Worm (Caenorhabditis elegans) whole organism, young adult: Measurements from ENCODE around the gene otpl-1.

Source experiments
- F33H1.4 ChIP-seq: fragments of 200-800 bp; sonication (Bioruptor generic); IDR thresholded peaks from 2 replicates; pipeline ENCODE4 v1.3.6; 2022; ENCODE audit warnings: missing genetic modification reagents, missing genetic modification characterization, missing compliant biosample characterization
- F39B2.1 ChIP-seq: fragments of 200-800 bp; sonication (Bioruptor generic); IDR thresholded peaks from 2 replicates; pipeline ENCODE4 v1.3.6; 2022; ENCODE audit warnings: missing genetic modification reagents, missing genetic modification characterization, missing compliant biosample characterization
- F55B11.4 ChIP-seq: sonication (generic microtip); optimal IDR thresholded peaks from 2 replicates; lab custom pipeline; 2016; ENCODE audit warnings: missing compliant biosample characterization, missing genetic modification characterization, borderline replicate concordance; ENCODE audit not compliant: insufficient read depth
- Y53F4B.3 ChIP-seq: fragments of 200-800 bp; sonication (Bioruptor generic); IDR thresholded peaks from 2 replicates; pipeline ENCODE4 v1.3.6; 2022; ENCODE audit warnings: missing genetic modification reagents, missing genetic modification characterization, missing compliant biosample characterization
- Y67H2A.10 ChIP-seq: fragments of 200-800 bp; sonication (Bioruptor generic); conservative IDR thresholded peaks from 2 replicates; pipeline ENCODE4 v1.3.6; 2022; ENCODE audit warnings: missing genetic modification reagents, missing genetic modification characterization, missing compliant biosample characterization
- Y79H2A.3 ChIP-seq: fragments of 200-800 bp; sonication (Bioruptor generic); conservative IDR thresholded peaks from 2 replicates; pipeline ENCODE4 v1.3.6; 2022; ENCODE audit warnings: missing genetic modification reagents, missing genetic modification characterization, missing compliant biosample characterization
- akir-1 ChIP-seq: fragments of 200-800 bp; sonication (Bioruptor generic); optimal IDR thresholded peaks from 2 replicates; lab custom pipeline; 2018; ENCODE audit warnings: mild to moderate bottlenecking, missing genetic modification characterization, moderate library complexity, missing compliant biosample characterization
- cebp-1 ChIP-seq, 2 experiments: fragments of 200-800 bp in 1 of 2; sonication (Bioruptor generic) in 1 of 2; sonication (generic microtip) in 1 of 2; IDR thresholded peaks in 1 of 2; optimal IDR thresholded peaks in 1 of 2; 2 replicates each; pipeline versions ENCODE4 v1.3.6 to Lab custom; 2017 to 2022; ENCODE audit warnings: missing compliant biosample characterization in 2 of 2, missing genetic modification characterization in 2 of 2, mild to moderate bottlenecking in 1 of 2, missing genetic modification reagents in 1 of 2, moderate library complexity in 1 of 2
- ceh-27 ChIP-seq: fragments of 200-800 bp; sonication (Bioruptor generic); optimal IDR thresholded peaks from 2 replicates; lab custom pipeline; 2018; ENCODE audit warnings: mild to moderate bottlenecking, missing genetic modification characterization, moderate library complexity, missing compliant biosample characterization
- ceh-91 ChIP-seq: fragments of 200-800 bp; sonication (Bioruptor generic); IDR thresholded peaks from 2 replicates; pipeline ENCODE4 v1.3.6; 2022; ENCODE audit warnings: missing genetic modification reagents, missing genetic modification characterization, missing compliant biosample characterization
- dox-1 ChIP-seq: fragments of 200-800 bp; sonication (Bioruptor generic); IDR thresholded peaks from 2 replicates; pipeline ENCODE4 v1.3.6; 2022; ENCODE audit warnings: missing genetic modification reagents, missing genetic modification characterization, missing compliant biosample characterization
- dpff-1 ChIP-seq: sonication (generic microtip); optimal IDR thresholded peaks from 2 replicates; lab custom pipeline; 2017; ENCODE audit warnings: mild to moderate bottlenecking, missing genetic modification characterization, missing compliant biosample characterization
- efl-1 ChIP-seq: fragments of 150-350 bp; optimal IDR thresholded peaks from 2 replicates; lab custom pipeline; 2014; ENCODE audit warnings: missing biosample characterization, missing genetic modification reagents, missing genetic modification characterization
- egrh-3 ChIP-seq: fragments of 200-800 bp; sonication (Bioruptor generic); IDR thresholded peaks from 2 replicates; pipeline ENCODE4 v1.3.6; 2022; ENCODE audit warnings: missing genetic modification reagents, missing genetic modification characterization, missing compliant biosample characterization
- ets-4 ChIP-seq: fragments of 200-800 bp; sonication (Bioruptor generic); optimal IDR thresholded peaks from 2 replicates; lab custom pipeline; 2018; ENCODE audit warnings: mild to moderate bottlenecking, missing genetic modification characterization, missing compliant biosample characterization
- him-1 ChIP-seq: sonication (generic microtip); optimal IDR thresholded peaks from 2 replicates; lab custom pipeline; 2016; ENCODE audit warnings: missing genotype, missing genetic modification reagents, missing genetic modification characterization, missing compliant biosample characterization
- hmg-1.2 ChIP-seq: fragments of 200-800 bp; sonication (Bioruptor generic); IDR thresholded peaks from 2 replicates; pipeline ENCODE4 v1.3.6; 2022; ENCODE audit warnings: missing genetic modification reagents, missing genetic modification characterization, missing compliant biosample characterization
- hmg-20 ChIP-seq: fragments of 200-800 bp; sonication (Bioruptor generic); IDR thresholded peaks from 2 replicates; pipeline ENCODE4 v1.3.6; 2022; ENCODE audit warnings: missing genetic modification reagents, missing genetic modification characterization, missing compliant biosample characterization
- lin-54 ChIP-seq: fragments of 200-800 bp; sonication (Bioruptor generic); optimal IDR thresholded peaks from 2 replicates; lab custom pipeline; 2018; ENCODE audit warnings: mild to moderate bottlenecking, missing genetic modification characterization, missing compliant biosample characterization
- lir-1 ChIP-seq: fragments of 200-800 bp; sonication (Bioruptor generic); conservative IDR thresholded peaks from 2 replicates; pipeline ENCODE4 v1.3.6; 2022; ENCODE audit warnings: missing genetic modification reagents, missing genetic modification characterization, missing compliant biosample characterization
- madf-8 ChIP-seq: fragments of 200-800 bp; sonication (Bioruptor generic); conservative IDR thresholded peaks from 2 replicates; pipeline ENCODE4 v1.3.6; 2022; ENCODE audit warnings: missing genetic modification reagents, missing genetic modification characterization, missing compliant biosample characterization
- mcd-1 ChIP-seq: fragments of 200-800 bp; sonication (Bioruptor generic); IDR thresholded peaks from 2 replicates; pipeline ENCODE4 v1.3.6; 2022; ENCODE audit warnings: missing genetic modification reagents, missing genetic modification characterization, missing compliant biosample characterization
- mes-4 ChIP-seq: sonication (generic microtip); optimal IDR thresholded peaks from 2 replicates; lab custom pipeline; 2016; ENCODE audit warnings: missing genotype, missing genetic modification characterization, missing compliant biosample characterization
- mxl-1 ChIP-seq: sonication (generic microtip); optimal IDR thresholded peaks from 2 replicates; lab custom pipeline; 2016; ENCODE audit warnings: missing genetic modification characterization, missing compliant biosample characterization
- nfya-1 ChIP-seq: sonication (generic microtip); optimal IDR thresholded peaks from 2 replicates; lab custom pipeline; 2017; ENCODE audit warnings: antibody characterized with exemption, missing compliant biosample characterization, missing genetic modification characterization, borderline replicate concordance; ENCODE audit not compliant: insufficient read depth
- nhr-120 ChIP-seq: fragments of 200-800 bp; sonication (Bioruptor generic); IDR thresholded peaks from 2 replicates; pipeline ENCODE4 v1.3.6; 2022; ENCODE audit warnings: missing genetic modification characterization, missing compliant biosample characterization
- sdz-38 ChIP-seq: sonication (generic microtip); optimal IDR thresholded peaks from 2 replicates; lab custom pipeline; 2016; ENCODE audit warnings: missing genotype, missing genetic modification characterization, missing compliant biosample characterization
- sea-2 ChIP-seq: fragments of 200-800 bp; sonication (Bioruptor generic); IDR thresholded peaks from 2 replicates; pipeline ENCODE4 v1.3.6; 2022; ENCODE audit warnings: missing genetic modification characterization, missing compliant biosample characterization
- somi-1 ChIP-seq: fragments of 200-800 bp; sonication (Bioruptor generic); optimal IDR thresholded peaks from 2 replicates; lab custom pipeline; 2018; ENCODE audit warnings: mild to moderate bottlenecking, missing genetic modification characterization, missing compliant biosample characterization
- zfh-2 ChIP-seq: fragments of 200-800 bp; sonication (Bioruptor generic); conservative IDR thresholded peaks from 2 replicates; pipeline ENCODE4 v1.3.6; 2022; ENCODE audit warnings: missing genetic modification reagents, missing genetic modification characterization, missing compliant biosample characterization
- ztf-18 ChIP-seq: sonication (generic microtip); optimal IDR thresholded peaks from 2 replicates; lab custom pipeline; 2016; ENCODE audit warnings: missing genotype, mild to moderate bottlenecking, missing genetic modification characterization, missing compliant biosample characterization
- ztf-26 ChIP-seq: sonication (generic microtip); optimal IDR thresholded peaks from 2 replicates; lab custom pipeline; 2017; ENCODE audit warnings: missing genetic modification characterization, missing compliant biosample characterization

Gene otpl-1

DNA sequence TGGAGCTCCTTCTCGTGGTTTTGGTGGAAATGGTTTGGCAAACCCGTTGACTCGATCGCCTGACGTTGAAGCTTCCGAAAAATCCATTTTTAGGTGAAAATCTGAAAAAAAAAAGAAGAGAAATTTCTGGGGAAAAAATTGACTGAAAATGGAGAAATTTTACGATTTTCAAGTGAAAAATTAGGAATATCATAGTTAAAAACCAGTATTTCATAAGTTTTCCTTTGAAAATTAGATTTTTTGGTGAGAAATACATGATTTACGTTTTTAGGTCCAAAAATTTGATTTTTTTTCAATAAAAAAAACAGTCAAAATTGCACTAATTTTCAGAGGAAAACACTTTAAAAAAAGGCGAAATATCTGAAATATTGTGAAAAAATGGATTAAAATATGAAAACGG lies 24.7 kb downstream of the otpl-1 start, which contains the start of gene taf-2 (continued):
- TF ChIP-seq lir-1 (GFP tag; lab: Robert Waterston, UW) (no peak), dpff-1 (no peak), ets-4 (GFP tag; lab: Kevin White, UChicago) (no peak), F39B2.1 (GFP tag; lab: Robert Waterston, UW) (no peak), akir-1 (GFP tag; lab: Kevin White, UChicago) (no peak)

DNA sequence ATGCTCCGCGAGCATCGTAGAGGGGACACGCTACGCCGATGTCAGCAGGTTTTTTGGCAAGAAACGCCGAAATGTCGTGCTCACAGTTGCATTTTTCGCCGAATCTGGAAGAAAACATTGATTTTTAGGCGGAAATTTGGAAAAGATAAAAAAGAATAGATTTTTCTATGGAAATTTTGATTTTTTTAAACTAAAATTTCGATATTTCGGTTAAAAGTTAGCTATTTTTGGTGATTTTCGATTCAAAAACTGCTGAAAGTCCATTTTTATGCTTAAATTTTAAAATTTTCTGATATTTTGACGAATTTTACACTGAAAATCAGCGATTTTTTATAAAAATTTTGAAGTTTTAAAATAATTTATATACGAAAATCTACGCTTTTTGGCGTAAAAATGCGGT lies 28.6 kb downstream of the otpl-1 start:
- TF ChIP-seq ceh-27 (no peak), sdz-38 (tag; lab: Kevin White, UChicago) (no peak), ztf-18 (tag; lab: Kevin White, UChicago) (no peak), Y53F4B.3 (no peak), ceh-91 (GFP tag; lab: Robert Waterston, UW) (no peak), ztf-26 (tag; lab: Kevin White, UChicago) (no peak), zfh-2 (no peak), sea-2 (no peak), lin-54 (GFP tag; lab: Kevin White, UChicago) (no peak)
- TF ChIP-seq, all 124 proteins: peak for 0

ce11 chrIV:3598452-3598851 lies 29.7 kb downstream of the otpl-1 start, which contains the start of gene Y37E11B.5:
Y37E11B.5 (minus strand) TSS chrIV:3598552.
- no peak for TF ChIP-seq nhr-120
- TF ChIP-seq mes-4 (tag; lab: Kevin White, UChicago), result no peak
- TF ChIP-seq madf-8 (GFP tag; lab: Robert Waterston, UW), result no peak

- TF ChIP-seq hmg-20 (no peak), mcd-1 (GFP tag; lab: Robert Waterston, UW) (peak; percentile 62), hmg-1.2 (GFP tag; lab: Robert Waterston, UW) (peak; percentile 98)
Observed at ce11 chrIV:3599126-3599525, 30.3 kb downstream of the otpl-1 start, which contains the start of gene Y37E11B.6. Y37E11B.6 (minus strand) TSS chrIV:3599306.

- TF ChIP-seq mxl-1 (tag; lab: Kevin White, UChicago), result no peak
- TF ChIP-seq hmg-20, result no peak
- no peak for TF ChIP-seq Y79H2A.3 (GFP tag; lab: Robert Waterston, UW)
- no peak for TF ChIP-seq F55B11.4 (tag; lab: Kevin White, UChicago)
- TF ChIP-seq hmg-1.2 (GFP tag; lab: Robert Waterston, UW), result no peak
- TF ChIP-seq cebp-1 (GFP tag; IDR thresholded peaks at IDR 0.05; lab: Robert Waterston, UW), result no peak
- TF ChIP-seq cebp-1 (tag; optimal IDR thresholded peaks at IDR 0.05; lab: Kevin White, UChicago), result no peak
- TF ChIP-seq sea-2, result no peak
- TF ChIP-seq nfya-1 (tag; lab: Kevin White, UChicago), result no peak
- TF ChIP-seq somi-1, result no peak
Observed at ce11 chrIV:3599958-3600357, 31.2 kb downstream of the otpl-1 start, which contains the start of gene Y37E11B.7. Y37E11B.7 (minus strand) TSS chrIV:3600164.

DNA sequence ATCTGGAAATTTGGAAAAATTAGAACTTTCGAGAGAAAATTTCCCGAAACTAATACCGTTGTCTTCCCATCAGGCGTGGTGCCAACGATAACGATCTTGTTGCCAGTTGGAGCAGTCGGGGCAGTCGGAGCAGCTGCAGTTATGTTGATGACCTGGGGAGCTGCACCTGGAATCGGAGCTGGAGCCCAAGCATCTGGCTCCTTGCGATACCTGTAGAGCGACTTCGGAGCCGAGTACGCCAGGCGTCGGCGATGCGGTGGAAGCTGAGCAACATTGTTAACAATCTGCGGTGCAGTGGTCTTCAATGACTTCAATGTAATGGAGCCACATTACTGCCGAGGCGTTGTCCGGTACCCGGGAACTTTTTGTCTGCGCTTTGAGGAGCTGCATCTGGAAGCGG lies 33.1 kb downstream of the otpl-1 start:
- no peak for TF ChIP-seq him-1 (tag; lab: Kevin White, UChicago)
- no peak for TF ChIP-seq madf-8 (GFP tag; lab: Robert Waterston, UW)
- TF ChIP-seq zfh-2, result peak; percentile 72
- TF ChIP-seq egrh-3, result peak; percentile 23; the same call in 1 of the 2 replicates

DNA sequence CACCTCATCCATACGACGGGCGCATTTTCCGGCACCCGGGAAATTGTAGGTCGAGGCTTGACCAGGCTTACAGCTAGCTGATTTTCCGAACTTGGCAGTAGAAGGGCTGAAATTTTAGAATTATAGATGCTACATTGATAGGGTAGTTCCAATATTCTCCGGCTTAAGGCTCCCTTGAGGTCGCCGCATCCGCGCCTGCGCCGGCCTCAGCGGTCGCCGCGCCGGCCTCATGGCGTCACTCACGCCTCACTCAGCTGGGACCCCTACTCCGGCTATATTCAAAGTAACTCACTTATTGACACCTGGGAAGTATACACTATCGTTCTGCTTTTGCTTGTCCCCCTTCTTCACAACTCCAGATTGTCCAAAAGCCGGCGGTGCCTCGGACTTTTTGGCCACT lies 35.3 kb downstream of the otpl-1 start:
- TF ChIP-seq F33H1.4 (GFP tag; lab: Robert Waterston, UW) (no peak), Y67H2A.10 (GFP tag; lab: Robert Waterston, UW) (no peak), zfh-2 (peak; percentile 78), ceh-91 (GFP tag; lab: Robert Waterston, UW) (no peak), egrh-3 (peak; percentile 55; the same call in 1 of the 2 replicates), efl-1 (GFP tag; lab: Kevin White, UChicago) (no peak), cebp-1 (GFP tag; IDR thresholded peaks at IDR 0.05; lab: Robert Waterston, UW) (no peak), cebp-1 (tag; optimal IDR thresholded peaks at IDR 0.05; lab: Kevin White, UChicago) (no peak), dox-1 (peak; percentile 12; the same call in 1 of the 2 replicates)
